Worm (Caenorhabditis elegans) whole organism, L3 larva: ENCODE measurements around the gene tat-4.

Source experiments
- ZK546.5 ChIP-seq: sonication (generic microtip); optimal IDR thresholded peaks from 2 replicates; lab custom pipeline; 2017; ENCODE audit warnings: missing biosample characterization, missing genetic modification characterization
- aly-2 ChIP-seq: fragments of 150-350 bp; optimal IDR thresholded peaks from 2 replicates; lab custom pipeline; 2014; ENCODE audit warnings: missing biosample characterization, missing genetic modification characterization
- ceh-16 ChIP-seq: sonication (generic microtip); optimal IDR thresholded peaks from 2 replicates; lab custom pipeline; 2017; ENCODE audit warnings: missing biosample characterization, missing genetic modification characterization
- ceh-82 ChIP-seq: fragments of 150-350 bp; optimal IDR thresholded peaks from 2 replicates; lab custom pipeline; 2014; ENCODE audit warnings: missing biosample characterization, missing genetic modification characterization
- ceh-9 ChIP-seq: sonication (generic microtip); optimal IDR thresholded peaks from 2 replicates; lab custom pipeline; 2018; ENCODE audit warnings: missing biosample characterization, missing genetic modification characterization
- daf-12 ChIP-seq: fragments of 150-350 bp; optimal IDR thresholded peaks from 2 replicates; lab custom pipeline; 2014; ENCODE audit warnings: missing biosample characterization, missing genetic modification reagents, missing genetic modification characterization
- egl-27 ChIP-seq: sonication (generic microtip); optimal IDR thresholded peaks from 4 replicates; lab custom pipeline; 2017; ENCODE audit warnings: missing biosample characterization, missing genetic modification reagents, missing genetic modification characterization
- elt-1 ChIP-seq: fragments of 150-350 bp; optimal IDR thresholded peaks from 2 replicates; lab custom pipeline; 2014; ENCODE audit warnings: missing biosample characterization, missing genetic modification characterization
- elt-2 ChIP-seq: sonication (generic microtip); optimal IDR thresholded peaks from 2 replicates; lab custom pipeline; 2016; ENCODE audit warnings: missing genetic modification reagents, mild to moderate bottlenecking, missing genetic modification characterization, missing compliant biosample characterization
- elt-3 ChIP-seq, 3 experiments: fragments of 150-350 bp in 1 of 3; sonication (generic microtip) in 2 of 3; optimal IDR thresholded peaks; 2 replicates in 2 of 3; 4 replicates in 1 of 3; lab custom pipeline; 2014 to 2017; ENCODE audit warnings: missing biosample characterization in 3 of 3, missing genetic modification characterization in 3 of 3
- eor-1 ChIP-seq, 2 experiments: fragments of 150-350 bp; optimal IDR thresholded peaks; 2 replicates each; lab custom pipeline; 2014 to 2018; ENCODE audit warnings: missing biosample characterization in 2 of 2, missing genetic modification characterization in 2 of 2
- fkh-10 ChIP-seq: sonication (generic microtip); optimal IDR thresholded peaks from 2 replicates; lab custom pipeline; 2017; ENCODE audit warnings: missing biosample characterization, missing genetic modification reagents, missing genetic modification characterization
- fkh-2 ChIP-seq: fragments of 150-350 bp; optimal IDR thresholded peaks from 2 replicates; lab custom pipeline; 2014; ENCODE audit warnings: missing biosample characterization, missing genetic modification reagents, missing genetic modification characterization
- fos-1 ChIP-seq: fragments of 150-350 bp; optimal IDR thresholded peaks from 2 replicates; lab custom pipeline; 2014; ENCODE audit warnings: missing biosample characterization, missing genetic modification characterization
- hmg-11 ChIP-seq: sonication (generic microtip); optimal IDR thresholded peaks from 2 replicates; lab custom pipeline; 2016; ENCODE audit warnings: missing genetic modification characterization, missing compliant biosample characterization
- jun-1 ChIP-seq: fragments of 150-350 bp; optimal IDR thresholded peaks from 2 replicates; lab custom pipeline; 2014; ENCODE audit warnings: missing biosample characterization, missing genetic modification reagents, missing genetic modification characterization
- lin-15B ChIP-seq: fragments of 150-350 bp; optimal IDR thresholded peaks from 2 replicates; lab custom pipeline; 2014; ENCODE audit warnings: missing biosample characterization, missing genetic modification characterization
- lin-39 ChIP-seq: fragments of 150-350 bp; optimal IDR thresholded peaks from 2 replicates; lab custom pipeline; 2018; ENCODE audit warnings: missing biosample characterization, missing genetic modification reagents, missing genetic modification characterization
- lsy-12 ChIP-seq: sonication (generic microtip); optimal IDR thresholded peaks from 2 replicates; lab custom pipeline; 2016; ENCODE audit warnings: mild to moderate bottlenecking, missing genetic modification characterization, missing compliant biosample characterization
- mdl-1 ChIP-seq: fragments of 150-350 bp; optimal IDR thresholded peaks from 2 replicates; lab custom pipeline; 2014; ENCODE audit warnings: missing biosample characterization, missing genetic modification characterization
- nfya-1 ChIP-seq: sonication (generic microtip); optimal IDR thresholded peaks from 2 replicates; lab custom pipeline; 2017; ENCODE audit warnings: missing genetic modification characterization, mild to moderate bottlenecking, missing compliant biosample characterization, antibody characterized with exemption, moderate library complexity; ENCODE audit not compliant: insufficient read depth
- nhr-11 ChIP-seq: fragments of 150-350 bp; optimal IDR thresholded peaks from 2 replicates; lab custom pipeline; 2014; ENCODE audit warnings: missing biosample characterization, missing genetic modification characterization
- nhr-12 ChIP-seq: fragments of 150-350 bp; optimal IDR thresholded peaks from 2 replicates; lab custom pipeline; 2014; ENCODE audit warnings: missing biosample characterization, missing genetic modification characterization
- nhr-23 ChIP-seq: fragments of 150-350 bp; optimal IDR thresholded peaks from 2 replicates; lab custom pipeline; 2014; ENCODE audit warnings: missing biosample characterization, missing genetic modification reagents, missing genetic modification characterization
- nhr-237 ChIP-seq: fragments of 150-350 bp; optimal IDR thresholded peaks from 2 replicates; lab custom pipeline; 2014; ENCODE audit warnings: missing biosample characterization, missing genetic modification characterization
- nhr-25 ChIP-seq: sonication (generic microtip); optimal IDR thresholded peaks from 2 replicates; lab custom pipeline; 2017; ENCODE audit warnings: missing biosample characterization, missing genetic modification characterization
- nhr-43 ChIP-seq: sonication (generic microtip); optimal IDR thresholded peaks from 2 replicates; lab custom pipeline; 2016; ENCODE audit warnings: mild to moderate bottlenecking, missing genetic modification characterization, missing compliant biosample characterization; ENCODE audit not compliant: poor library complexity, severe bottlenecking
- nhr-67 ChIP-seq: fragments of 150-350 bp; optimal IDR thresholded peaks from 2 replicates; lab custom pipeline; 2014; ENCODE audit warnings: missing biosample characterization, missing genetic modification characterization
- nhr-76 ChIP-seq: fragments of 150-350 bp; sonication (generic microtip); optimal IDR thresholded peaks from 5 replicates; lab custom pipeline; 2014; ENCODE audit warnings: missing biosample characterization, missing genetic modification characterization
- nhr-77 ChIP-seq: fragments of 150-350 bp; optimal IDR thresholded peaks from 2 replicates; lab custom pipeline; 2014; ENCODE audit warnings: missing biosample characterization, missing genetic modification characterization
- pha-4 ChIP-seq: fragments of 150-350 bp; optimal IDR thresholded peaks from 2 replicates; lab custom pipeline; 2014; ENCODE audit warnings: missing biosample characterization, missing genetic modification reagents, missing genetic modification characterization
- pqm-1 ChIP-seq: fragments of 150-350 bp; optimal IDR thresholded peaks from 2 replicates; lab custom pipeline; 2017; ENCODE audit warnings: missing biosample characterization, missing genetic modification characterization, inconsistent platforms
- sea-2 ChIP-seq: fragments of 150-350 bp; sonication (generic microtip); optimal IDR thresholded peaks from 4 replicates; lab custom pipeline; 2014; ENCODE audit warnings: missing biosample characterization, missing genetic modification reagents, missing genetic modification characterization
- skn-1 ChIP-seq: fragments of 150-350 bp; optimal IDR thresholded peaks from 2 replicates; lab custom pipeline; 2014; ENCODE audit warnings: missing biosample characterization, missing genetic modification characterization
- snpc-4 ChIP-seq: fragments of 150-350 bp; optimal IDR thresholded peaks from 2 replicates; lab custom pipeline; 2014; ENCODE audit warnings: missing biosample characterization, missing genetic modification characterization
- unc-39 ChIP-seq: sonication (generic microtip); optimal IDR thresholded peaks from 4 replicates; lab custom pipeline; 2017; ENCODE audit warnings: missing biosample characterization, missing genetic modification characterization
- unc-62 ChIP-seq: fragments of 150-350 bp; sonication (generic microtip); optimal IDR thresholded peaks from 4 replicates; lab custom pipeline; 2014; ENCODE audit warnings: missing biosample characterization, missing genetic modification reagents, missing genetic modification characterization
- zag-1 ChIP-seq: fragments of 150-350 bp; optimal IDR thresholded peaks from 2 replicates; lab custom pipeline; 2014; ENCODE audit warnings: missing biosample characterization, missing genetic modification characterization

The tat-4 gene

DNA sequence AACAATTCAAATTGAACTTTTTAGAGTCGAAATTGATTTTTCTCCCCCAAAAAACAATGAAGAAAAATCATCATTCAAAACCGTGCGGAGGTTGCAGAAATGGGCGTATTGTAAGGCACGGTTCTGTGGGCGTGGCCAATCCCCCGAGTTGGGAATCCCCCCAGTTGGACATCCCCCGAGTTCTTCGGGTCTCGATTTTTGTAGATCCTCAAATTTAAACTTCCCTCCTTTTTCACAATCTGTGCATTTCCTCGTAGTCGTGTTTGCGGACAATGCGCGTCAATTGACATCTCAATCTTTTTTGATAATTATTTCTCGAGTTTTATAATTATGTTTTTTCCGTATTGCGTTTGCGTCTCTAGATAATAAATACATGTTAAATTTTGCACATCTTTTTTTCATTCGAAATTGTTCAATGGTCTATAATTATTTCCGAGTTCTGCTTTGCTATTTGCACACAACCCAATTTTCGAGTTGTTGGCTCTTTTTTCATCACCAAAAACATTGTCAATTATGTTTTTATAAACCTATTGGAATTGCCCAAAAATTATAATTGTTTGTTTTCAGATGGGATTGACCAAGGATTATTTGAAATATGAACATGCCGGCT, 25.8 kb upstream of the tat-4 start, which contains the start of gene F13H8.2 (continued):
- TF ChIP-seq unc-39 (tag; lab: Kevin White, UChicago) (no peak), ceh-16 (tag; lab: Kevin White, UChicago) (no peak), jun-1 (peak; percentile 40), ceh-82 (tag; lab: Kevin White, UChicago) (no peak), lin-39 (tag; lab: Kevin White, UChicago) (peak; percentile 39), daf-12 (tag; lab: Kevin White, UChicago) (no peak), fkh-10 (GFP tag; lab: Kevin White, UChicago) (no peak), fos-1 (tag; lab: Kevin White, UChicago) (no peak), nfya-1 (peak; percentile 85), skn-1 (no peak), ZK546.5 (tag; lab: Kevin White, UChicago) (no peak), aly-2 (tag; lab: Kevin White, UChicago) (no peak), lin-15B (tag; lab: Kevin White, UChicago) (peak; percentile 72), ceh-9 (no peak), nhr-12 (tag; lab: Kevin White, UChicago) (no peak), nhr-11 (no peak), egl-27 (no peak), sea-2 (GFP tag; lab: Kevin White, UChicago) (no peak), elt-1 (tag; lab: Kevin White, UChicago) (no peak), nhr-67 (tag; lab: Kevin White, UChicago) (no peak)

DNA sequence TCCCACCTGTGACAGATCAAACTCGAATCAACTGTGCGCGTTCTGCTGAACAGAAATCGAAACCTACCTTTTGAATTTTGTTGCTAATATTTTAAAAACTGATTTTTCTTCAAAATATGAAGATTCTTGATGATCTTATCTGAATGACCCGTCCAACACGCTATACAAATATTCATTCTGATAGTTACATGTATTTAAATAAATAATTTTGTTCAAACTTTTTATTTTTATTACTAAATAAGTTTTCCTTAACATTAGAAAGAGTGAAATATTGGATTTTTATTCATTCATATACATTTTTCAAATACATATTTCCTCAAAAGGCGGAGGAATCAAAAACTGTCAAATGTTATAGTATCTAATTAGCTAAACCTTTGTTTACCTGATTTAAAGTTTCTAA, 23.9 kb upstream of the tat-4 start, which contains the start of gene F13H8.8:
Gene F13H8.8 (minus strand): TSS at position 101 of the 400 bp plus-strand sequence.
- TF ChIP-seq pha-4 (tag; lab: Kevin White, UChicago), result no peak
- no peak for TF ChIP-seq pqm-1 (tag; lab: Kevin White, UChicago)
- no peak for TF ChIP-seq aly-2 (tag; lab: Kevin White, UChicago)
- no peak for TF ChIP-seq ceh-16 (tag; lab: Kevin White, UChicago)
- TF ChIP-seq hmg-11, result no peak
- TF ChIP-seq ZK546.5 (tag; lab: Kevin White, UChicago), result no peak
- TF ChIP-seq nhr-25 (tag; lab: Kevin White, UChicago), result no peak
- no peak for TF ChIP-seq skn-1
- TF ChIP-seq nhr-43, result no peak
- no peak for TF ChIP-seq ceh-82 (tag; lab: Kevin White, UChicago)
- no peak for TF ChIP-seq elt-3 (tag; optimal IDR thresholded peaks at IDR 0.05; lab: Kevin White, UChicago)
- TF ChIP-seq ceh-9, result no peak
- no peak for TF ChIP-seq nfya-1
- TF ChIP-seq fkh-10 (GFP tag; lab: Kevin White, UChicago), result no peak
- TF ChIP-seq nhr-23 (tag; lab: Kevin White, UChicago), result no peak
- TF ChIP-seq eor-1 (tag; optimal IDR thresholded peaks at IDR 0.05; lab: Kevin White, UChicago), result no peak
- TF ChIP-seq nhr-76, result no peak
- no peak for TF ChIP-seq nhr-12 (tag; lab: Kevin White, UChicago)
- no peak for TF ChIP-seq elt-2 (tag; lab: Kevin White, UChicago)

DNA sequence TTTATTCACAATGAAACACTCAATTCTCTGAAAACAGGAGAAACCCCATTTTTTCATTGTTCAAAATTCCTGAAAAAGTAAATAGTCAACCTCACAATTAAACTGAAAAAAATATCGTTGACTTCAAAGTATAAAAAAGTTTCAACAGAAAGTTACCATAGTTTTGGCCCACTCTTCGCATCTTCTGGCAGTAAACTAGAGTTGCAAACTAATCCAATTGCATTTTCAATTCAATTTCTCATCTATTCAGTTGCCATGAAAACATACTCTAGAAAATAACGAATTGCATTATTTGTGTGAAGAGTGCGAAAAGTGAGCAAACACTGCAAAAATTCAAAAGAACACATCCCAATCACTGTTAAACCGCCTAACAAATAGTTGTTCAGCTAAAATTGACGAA, 19.6 kb upstream of the tat-4 start, which contains the start of gene F13H8.3:
Gene F13H8.3 (plus strand): TSS at position 301 of the 400 bp plus-strand sequence.
- TF ChIP-seq snpc-4 (no peak), lin-15B (tag; lab: Kevin White, UChicago) (no peak), zag-1 (tag; lab: Kevin White, UChicago) (no peak), nhr-11 (no peak), nfya-1 (no peak), nhr-76 (no peak), nhr-77 (tag; lab: Kevin White, UChicago) (no peak), mdl-1 (tag; lab: Kevin White, UChicago) (no peak), ceh-9 (no peak), aly-2 (tag; lab: Kevin White, UChicago) (no peak), sea-2 (GFP tag; lab: Kevin White, UChicago) (no peak), elt-3 (tag; optimal IDR thresholded peaks at IDR 0.05; lab: Kevin White, UChicago) (no peak), daf-12 (tag; lab: Kevin White, UChicago) (no peak), hmg-11 (no peak), unc-39 (tag; lab: Kevin White, UChicago) (no peak)

DNA sequence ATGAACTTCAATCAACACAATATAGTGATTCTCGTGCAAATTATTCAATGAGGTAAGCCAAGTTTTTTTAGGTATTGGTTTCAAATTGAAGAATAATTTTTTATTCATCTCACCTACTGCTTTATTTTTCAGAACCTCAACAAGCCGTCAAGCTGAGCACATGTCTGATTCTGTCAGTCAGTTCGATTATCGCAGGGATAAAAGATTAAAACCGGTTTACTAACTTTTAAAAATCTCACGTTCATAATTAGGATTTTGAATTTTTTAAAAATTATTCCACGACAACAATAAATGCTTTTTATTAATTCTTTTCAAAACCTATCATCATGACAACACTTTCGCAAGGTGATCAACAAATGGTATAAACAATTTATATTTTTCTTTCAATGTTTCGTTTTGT, 18.1 kb upstream of the tat-4 start, which contains the start of gene F13H8.12:
Gene F13H8.12 (plus strand): TSS at position 301 of the 400 bp plus-strand sequence.
- TF ChIP-seq unc-62 (GFP tag; lab: Kevin White, UChicago), result no peak
- TF ChIP-seq lsy-12 (tag; lab: Kevin White, UChicago), result no peak
- TF ChIP-seq nhr-237, result no peak
- TF ChIP-seq fkh-2 (tag; lab: Kevin White, UChicago), result no peak
- TF ChIP-seq ceh-16 (tag; lab: Kevin White, UChicago), result no peak
